Fruit fly (Drosophila melanogaster) whole organism, adult: ENCODE measurements around the gene spidey.
A peak's percentile ranks its signal among the peaks of the same experiment; 100 is the strongest.

Source experiments
- CG11617 ChIP-seq: fragments of 200-800 bp; sonication (Bioruptor generic); optimal IDR thresholded peaks from 2 replicates; lab custom pipeline; 2017; ENCODE audit warnings: mild to moderate bottlenecking, missing biosample characterization, missing genetic modification reagents, missing genetic modification characterization
- CG12768 ChIP-seq: fragments of 200-800 bp; sonication (Bioruptor generic); optimal IDR thresholded peaks from 2 replicates; lab custom pipeline; 2017; ENCODE audit warnings: missing biosample characterization, missing genetic modification characterization, mild to moderate bottlenecking, moderate library complexity, missing genetic modification reagents
- CG14711 ChIP-seq: fragments of 200-800 bp; sonication (Bioruptor generic); optimal IDR thresholded peaks from 2 replicates; lab custom pipeline; 2018; ENCODE audit warnings: missing biosample characterization, mild to moderate bottlenecking, missing genetic modification characterization, moderate library complexity
- CG1620 ChIP-seq: fragments of 200-800 bp; sonication (Bioruptor generic); optimal IDR thresholded peaks from 2 replicates; lab custom pipeline; 2016; ENCODE audit warnings: missing biosample characterization, missing genetic modification characterization
- CG33017 ChIP-seq: fragments of 200-800 bp; sonication (Bioruptor generic); optimal IDR thresholded peaks from 2 replicates; lab custom pipeline; 2018; ENCODE audit warnings: missing biosample characterization, mild to moderate bottlenecking, missing genetic modification characterization, moderate library complexity
- CG5204 ChIP-seq: fragments of 200-800 bp; sonication (Bioruptor generic); optimal IDR thresholded peaks from 2 replicates; lab custom pipeline; 2016; ENCODE audit warnings: missing biosample characterization, missing genetic modification characterization
- CG7045 ChIP-seq: fragments of 200-800 bp; sonication (Bioruptor generic); optimal IDR thresholded peaks from 2 replicates; lab custom pipeline; 2017; ENCODE audit warnings: missing biosample characterization, mild to moderate bottlenecking, missing genetic modification characterization
- CG7101 ChIP-seq: fragments of 200-800 bp; sonication (Bioruptor generic); optimal IDR thresholded peaks from 2 replicates; lab custom pipeline; 2018; ENCODE audit warnings: missing biosample characterization, mild to moderate bottlenecking, missing genetic modification characterization, moderate library complexity
- Clk ChIP-seq: fragments of 200-800 bp; sonication (Bioruptor generic); optimal IDR thresholded peaks from 2 replicates; lab custom pipeline; 2017; ENCODE audit warnings: missing biosample characterization, missing genetic modification characterization
- Crg-1 ChIP-seq: fragments of 200-800 bp; sonication (Bioruptor generic); optimal IDR thresholded peaks from 2 replicates; lab custom pipeline; 2016; ENCODE audit warnings: missing biosample characterization, missing genetic modification characterization
- Hr96 ChIP-seq: fragments of 200-800 bp; sonication (Bioruptor generic); optimal IDR thresholded peaks from 2 replicates; lab custom pipeline; 2016; ENCODE audit warnings: missing biosample characterization, missing genetic modification characterization
- Mnt ChIP-seq: fragments of 200-800 bp; sonication (Bioruptor generic); optimal IDR thresholded peaks from 2 replicates; lab custom pipeline; 2016; ENCODE audit warnings: missing biosample characterization, mild to moderate bottlenecking, missing genetic modification characterization
- bab1 ChIP-seq: fragments of 200-800 bp; sonication (Bioruptor generic); optimal IDR thresholded peaks from 3 replicates; lab custom pipeline; 2019; ENCODE audit warnings: missing biosample characterization, mild to moderate bottlenecking, missing genetic modification characterization, moderate library complexity
- cic ChIP-seq: fragments of 200-800 bp; sonication (Bioruptor generic); optimal IDR thresholded peaks from 2 replicates; lab custom pipeline; 2017; ENCODE audit warnings: missing biosample characterization, mild to moderate bottlenecking, missing genetic modification characterization, moderate library complexity
- cnc ChIP-seq, 2 experiments: fragments of >200 bp; optimal IDR thresholded peaks; 2 replicates each; lab custom pipeline; 2017
- kay ChIP-seq: fragments of 200-800 bp; sonication (Bioruptor generic); peaks from one replicate; lab custom pipeline; 2016; ENCODE audit warnings: missing biosample characterization, missing genetic modification characterization, borderline replicate concordance
- ovo ChIP-seq: fragments of 200-800 bp; sonication (Bioruptor generic); optimal IDR thresholded peaks from 2 replicates; lab custom pipeline; 2016; ENCODE audit warnings: missing biosample characterization, missing genetic modification characterization
- pad ChIP-seq: fragments of 200-800 bp; sonication (Bioruptor generic); optimal IDR thresholded peaks from 3 replicates; lab custom pipeline; 2017; ENCODE audit warnings: missing biosample characterization, missing genetic modification characterization, mild to moderate bottlenecking, moderate library complexity, missing genetic modification reagents
- tj ChIP-seq: fragments of 200-800 bp; sonication (Bioruptor generic); optimal IDR thresholded peaks from 3 replicates; lab custom pipeline; 2017; ENCODE audit warnings: missing biosample characterization, mild to moderate bottlenecking, missing genetic modification characterization, moderate library complexity
- toe ChIP-seq: fragments of 200-800 bp; sonication (Bioruptor generic); optimal IDR thresholded peaks from 2 replicates; lab custom pipeline; 2016; ENCODE audit warnings: missing biosample characterization, missing genetic modification characterization

spidey gene

dm6 chrX:7881579-7881978, 27.2 kb upstream of the spidey start, which contains the start of gene Ir7e:
TSS of gene Ir7e (minus strand) at chrX:7881679.
- no peak for TF ChIP-seq kay (GFP tag; lab: Kevin White, UChicago)
- no peak for TF ChIP-seq CG11617 (GFP tag; lab: Kevin White, UChicago)
- TF ChIP-seq Mnt (GFP tag; lab: Kevin White, UChicago), result no peak
- no peak for TF ChIP-seq CG5204 (GFP tag; lab: Kevin White, UChicago)

dm6 chrX:7883926-7884325, 24.8 kb upstream of the spidey start, which contains the start of gene Ir7f:
TSS of gene Ir7f (minus strand) at chrX:7884026.
- no peak for TF ChIP-seq cic
- no peak for TF ChIP-seq CG7045 (GFP tag; lab: Kevin White, UChicago)
- TF ChIP-seq tj (GFP tag; lab: Kevin White, UChicago), result no peak
- no peak for TF ChIP-seq CG11617 (GFP tag; lab: Kevin White, UChicago)
- TF ChIP-seq CG5204 (GFP tag; lab: Kevin White, UChicago), result no peak
- TF ChIP-seq bab1, result no peak

- no peak for TF ChIP-seq Crg-1 (GFP tag; lab: Kevin White, UChicago)
- no peak for TF ChIP-seq tj (GFP tag; lab: Kevin White, UChicago)
- no peak for TF ChIP-seq Mnt (GFP tag; lab: Kevin White, UChicago)
- TF ChIP-seq CG1620, result no peak
- no peak for TF ChIP-seq CG33017 (tag; lab: Kevin White, UChicago)
- TF ChIP-seq CG7101 (tag; lab: Kevin White, UChicago), result no peak
- TF ChIP-seq ovo (GFP tag; lab: Kevin White, UChicago), result no peak
Observed at dm6 chrX:7884360-7884759, 24.4 kb upstream of the spidey start, which contains the start of gene Ir7g. TSS of gene Ir7g (plus strand) at chrX:7884660.

dm6 chrX:7888386-7889024, 20.2 kb upstream of the spidey start, which contains the start of gene Acat1:
TSS of gene Acat1 (minus strand) at chrX:7888785.
- peak; percentile 66 for TF ChIP-seq Mnt (GFP tag; lab: Kevin White, UChicago)
- TF ChIP-seq CG7101 (tag; lab: Kevin White, UChicago), result peak; percentile 84
- TF ChIP-seq Clk (GFP tag; lab: Kevin White, UChicago), result no peak
- TF ChIP-seq tj (GFP tag; lab: Kevin White, UChicago), result peak; percentile 32
- TF ChIP-seq CG33017 (tag; lab: Kevin White, UChicago), result peak; percentile 35
- TF ChIP-seq kay (GFP tag; lab: Kevin White, UChicago), result no peak
- TF ChIP-seq cic, result peak; percentile 5
- peak; percentile 60 for TF ChIP-seq CG12768
- TF ChIP-seq Crg-1 (GFP tag; lab: Kevin White, UChicago), result peak; percentile 73
- peak; percentile 69 for TF ChIP-seq CG11617 (GFP tag; lab: Kevin White, UChicago)
- peak; percentile 59 for TF ChIP-seq CG1620
- peak; percentile 44 for TF ChIP-seq CG5204 (GFP tag; lab: Kevin White, UChicago)
- TF ChIP-seq toe, result peak; percentile 52
- TF ChIP-seq pad (GFP tag; lab: Kevin White, UChicago), result peak; percentile 63
- TF ChIP-seq cnc (optimal IDR thresholded peaks at IDR 0.05; lab: Kevin White, UChicago), result no peak
- peak; percentile 92 for TF ChIP-seq bab1
- TF ChIP-seq ovo (GFP tag; lab: Kevin White, UChicago), result peak; percentile 36
- peak; percentile 66 for TF ChIP-seq Hr96
- TF ChIP-seq CG14711, result peak; percentile 85
- TF ChIP-seq CG7045 (GFP tag; lab: Kevin White, UChicago), result peak; percentile 38

- TF ChIP-seq Crg-1 (GFP tag; lab: Kevin White, UChicago) (no peak), Hr96 (no peak), CG1620 (no peak), CG5204 (GFP tag; lab: Kevin White, UChicago) (no peak), ovo (GFP tag; lab: Kevin White, UChicago) (peak; percentile 42), pad (GFP tag; lab: Kevin White, UChicago) (peak; percentile 93), Clk (GFP tag; lab: Kevin White, UChicago) (no peak), kay (GFP tag; lab: Kevin White, UChicago) (no peak), toe (no peak), CG7101 (tag; lab: Kevin White, UChicago) (no peak), tj (GFP tag; lab: Kevin White, UChicago) (no peak), CG11617 (GFP tag; lab: Kevin White, UChicago) (no peak), CG14711 (no peak), CG7045 (GFP tag; lab: Kevin White, UChicago) (no peak), bab1 (peak; percentile 34)
Observed at dm6 chrX:7891596-7892538, 16.9 kb upstream of the spidey start, which contains the start of gene Nek2. TSS of gene Nek2 (minus strand) at chrX:7891646.

dm6 chrX:7892539-7892899, 16.2 kb upstream of the spidey start:
- no peak for TF ChIP-seq Mnt (GFP tag; lab: Kevin White, UChicago)
- TF ChIP-seq Clk (GFP tag; lab: Kevin White, UChicago), result no peak
- TF ChIP-seq bab1, result peak; percentile 18
- TF ChIP-seq CG7101 (tag; lab: Kevin White, UChicago), result peak; percentile 17
- peak; percentile 17 for TF ChIP-seq CG1620
